Worm (Caenorhabditis elegans): ENCODE data around the gene gmps-1.

- no peak for TF ChIP-seq mec-3 (tag; optimal IDR thresholded peaks at IDR 0.05; ENCODE audit: borderline replicate concordance)
- no peak for TF ChIP-seq F13H6.1 (tag; optimal IDR thresholded peaks at IDR 0.05)
- no peak for TF ChIP-seq K02D7.2 (tag; optimal IDR thresholded peaks at IDR 0.05)
- TF ChIP-seq pha-4 (tag; optimal IDR thresholded peaks at IDR 0.05) = no peak
These were observed 5.5 kb downstream of the gmps-1 start for ce11 chrII:10862749-10863656.
